Worm (Caenorhabditis elegans) whole organism, L1 larva: ENCODE results near the gene nlg-1.

Experiments used
- C16A3.4 ChIP-seq: fragments of 150-350 bp; optimal IDR thresholded peaks from 2 replicates; lab custom pipeline; 2014; ENCODE audit warnings: missing biosample characterization, missing genetic modification characterization
- Y116A8C.19 ChIP-seq: sonication (generic microtip); optimal IDR thresholded peaks from 2 replicates; lab custom pipeline; 2016; ENCODE audit warnings: missing compliant biosample characterization, missing genetic modification characterization, borderline replicate concordance
- ama-1 ChIP-seq: fragments of 150-350 bp; optimal IDR thresholded peaks from 2 replicates; lab custom pipeline; 2014
- blmp-1 ChIP-seq: fragments of 150-350 bp; optimal IDR thresholded peaks from 2 replicates; lab custom pipeline; 2014; ENCODE audit warnings: missing biosample characterization, missing genetic modification characterization
- ceh-82 ChIP-seq, 3 experiments: fragments of 150-350 bp in 1 of 3; sonication (generic microtip) in 2 of 3; optimal IDR thresholded peaks; 2 replicates each; lab custom pipeline; 2014 to 2017; ENCODE audit warnings: missing biosample characterization in 3 of 3, missing genetic modification characterization in 3 of 3
- ceh-88 ChIP-seq: fragments of 200-800 bp; sonication (Bioruptor generic); IDR thresholded peaks from 2 replicates; pipeline ENCODE4 v1.3.6; 2022; ENCODE audit warnings: missing genetic modification characterization, missing compliant biosample characterization
- ceh-90 ChIP-seq: sonication (generic microtip); optimal IDR thresholded peaks from 2 replicates; lab custom pipeline; 2016; ENCODE audit warnings: missing genetic modification characterization, missing compliant biosample characterization
- dsc-1 ChIP-seq: sonication (generic microtip); optimal IDR thresholded peaks from 2 replicates; lab custom pipeline; 2016; ENCODE audit warnings: mild to moderate bottlenecking, missing genetic modification characterization, missing compliant biosample characterization
- efl-1 ChIP-seq, 4 experiments: fragments of 150-350 bp; optimal IDR thresholded peaks in 3 of 4; peaks in 1 of 4; 1 replicate in 1 of 4; 2 replicates in 3 of 4; lab custom pipeline; 2014; ENCODE audit warnings: missing biosample characterization in 2 of 4, missing genetic modification characterization in 2 of 4, missing genetic modification reagents in 2 of 4
- egl-27 ChIP-seq, 2 experiments: fragments of 150-350 bp in 1 of 2; sonication (generic microtip); optimal IDR thresholded peaks; 3 replicates each; lab custom pipeline; 2017 to 2018; ENCODE audit warnings: missing biosample characterization in 2 of 2, missing genetic modification characterization in 2 of 2, missing genetic modification reagents in 2 of 2
- elt-2 ChIP-seq: sonication (generic microtip); optimal IDR thresholded peaks from 2 replicates; lab custom pipeline; 2016; ENCODE audit warnings: missing genetic modification characterization, mild to moderate bottlenecking, inconsistent platforms, missing compliant biosample characterization, missing genetic modification reagents
- fkh-10 ChIP-seq: sonication (generic microtip); optimal IDR thresholded peaks from 2 replicates; lab custom pipeline; 2017; ENCODE audit warnings: missing biosample characterization, missing genetic modification reagents, missing genetic modification characterization
- fkh-4 ChIP-seq: sonication (generic microtip); optimal IDR thresholded peaks from 2 replicates; lab custom pipeline; 2016; ENCODE audit warnings: missing compliant biosample characterization, missing genetic modification characterization, borderline replicate concordance
- fkh-8 ChIP-seq: sonication (generic microtip); optimal IDR thresholded peaks from 2 replicates; lab custom pipeline; 2016; ENCODE audit warnings: mild to moderate bottlenecking, missing genetic modification characterization, missing compliant biosample characterization
- fos-1 ChIP-seq: fragments of 150-350 bp; optimal IDR thresholded peaks from 2 replicates; lab custom pipeline; 2014; ENCODE audit warnings: missing biosample characterization, missing genetic modification characterization
- hlh-17 ChIP-seq: fragments of 200-800 bp; sonication (Bioruptor generic); optimal IDR thresholded peaks from 2 replicates; lab custom pipeline; 2018; ENCODE audit warnings: missing genetic modification characterization, mild to moderate bottlenecking, missing compliant biosample characterization, moderate library complexity, borderline replicate concordance
- hlh-4 ChIP-seq: sonication (generic microtip); optimal IDR thresholded peaks from 2 replicates; lab custom pipeline; 2016; ENCODE audit warnings: mild to moderate bottlenecking, missing genetic modification characterization, missing compliant biosample characterization
- hpl-2 ChIP-seq: fragments of 150-350 bp; optimal IDR thresholded peaks from 2 replicates; lab custom pipeline; 2014; ENCODE audit warnings: missing biosample characterization, missing genetic modification reagents, missing genetic modification characterization
- jun-1 ChIP-seq: fragments of 150-350 bp; optimal IDR thresholded peaks from 2 replicates; lab custom pipeline; 2014; ENCODE audit warnings: missing biosample characterization, missing genetic modification reagents, missing genetic modification characterization
- lin-15B ChIP-seq: fragments of 150-350 bp; sonication (generic microtip); optimal IDR thresholded peaks from 3 replicates; lab custom pipeline; 2014; ENCODE audit warnings: missing biosample characterization, missing genetic modification characterization
- lir-3 ChIP-seq: sonication (generic microtip); optimal IDR thresholded peaks from 2 replicates; lab custom pipeline; 2016; ENCODE audit warnings: mild to moderate bottlenecking, missing genetic modification characterization, moderate library complexity, missing compliant biosample characterization; ENCODE audit not compliant: poor library complexity
- lsy-2 ChIP-seq, 2 experiments: fragments of 150-350 bp; optimal IDR thresholded peaks; 2 replicates each; lab custom pipeline; 2014; ENCODE audit warnings: missing biosample characterization in 2 of 2, missing genetic modification characterization in 2 of 2
- mab-9 ChIP-seq: fragments of 200-800 bp; sonication (Bioruptor generic); IDR thresholded peaks from 2 replicates; pipeline ENCODE4 v1.3.6; 2022; ENCODE audit warnings: missing genetic modification reagents, missing genetic modification characterization, missing compliant biosample characterization
- mdl-1 ChIP-seq, 2 experiments: fragments of 150-350 bp; optimal IDR thresholded peaks; 2 replicates each; lab custom pipeline; 2014 to 2017; ENCODE audit warnings: missing biosample characterization in 2 of 2, missing genetic modification characterization in 2 of 2, inconsistent platforms in 1 of 2
- nhr-11 ChIP-seq: fragments of 150-350 bp; optimal IDR thresholded peaks from 2 replicates; lab custom pipeline; 2014; ENCODE audit warnings: missing biosample characterization, missing genetic modification characterization
- nhr-12 ChIP-seq: sonication (generic microtip); optimal IDR thresholded peaks from 2 replicates; lab custom pipeline; 2017; ENCODE audit warnings: missing biosample characterization, missing genetic modification characterization
- nhr-19 ChIP-seq: fragments of 200-800 bp; sonication (Bioruptor generic); conservative IDR thresholded peaks from 2 replicates; pipeline ENCODE4 v1.3.6; 2022; ENCODE audit warnings: missing genetic modification characterization, missing compliant biosample characterization
- nhr-28 ChIP-seq: fragments of 150-350 bp; optimal IDR thresholded peaks from 2 replicates; lab custom pipeline; 2014; ENCODE audit warnings: missing biosample characterization, missing genetic modification characterization
- nhr-47 ChIP-seq: sonication (generic microtip); optimal IDR thresholded peaks from 2 replicates; lab custom pipeline; 2016; ENCODE audit warnings: mild to moderate bottlenecking, missing genetic modification characterization, moderate library complexity, missing compliant biosample characterization
- nhr-77 ChIP-seq: fragments of 150-350 bp; optimal IDR thresholded peaks from 2 replicates; lab custom pipeline; 2014; ENCODE audit warnings: missing biosample characterization, missing genetic modification characterization
- nhr-84 ChIP-seq: sonication (generic microtip); optimal IDR thresholded peaks from 2 replicates; lab custom pipeline; 2017; ENCODE audit warnings: missing biosample characterization, missing genetic modification characterization
- nhr-90 ChIP-seq: sonication (generic microtip); optimal IDR thresholded peaks from 2 replicates; lab custom pipeline; 2016; ENCODE audit warnings: mild to moderate bottlenecking, missing genetic modification characterization, missing compliant biosample characterization; ENCODE audit not compliant: poor library complexity
- pax-3 ChIP-seq: fragments of 200-800 bp; sonication (Bioruptor generic); optimal IDR thresholded peaks from 2 replicates; lab custom pipeline; 2018; ENCODE audit warnings: mild to moderate bottlenecking, missing genetic modification characterization, moderate library complexity, missing compliant biosample characterization
- rnt-1 ChIP-seq: sonication (generic microtip); optimal IDR thresholded peaks from 2 replicates; lab custom pipeline; 2016; ENCODE audit warnings: mild to moderate bottlenecking, missing genetic modification characterization, moderate library complexity, missing compliant biosample characterization
- snpc-4 ChIP-seq: fragments of 150-350 bp; optimal IDR thresholded peaks from 2 replicates; lab custom pipeline; 2014; ENCODE audit warnings: missing biosample characterization, missing genetic modification characterization
- snu-23 ChIP-seq: sonication (generic microtip); optimal IDR thresholded peaks from 2 replicates; lab custom pipeline; 2016; ENCODE audit warnings: missing genetic modification characterization, missing compliant biosample characterization
- sup-37 ChIP-seq: fragments of 200-800 bp; sonication (Bioruptor generic); optimal IDR thresholded peaks from 2 replicates; lab custom pipeline; 2018; ENCODE audit warnings: mild to moderate bottlenecking, missing genetic modification characterization, missing compliant biosample characterization
- tlp-1 ChIP-seq: fragments of 150-350 bp; optimal IDR thresholded peaks from 2 replicates; lab custom pipeline; 2014; ENCODE audit warnings: missing biosample characterization, missing genetic modification characterization
- unc-30 ChIP-seq: sonication (generic microtip); optimal IDR thresholded peaks from 2 replicates; lab custom pipeline; 2017; ENCODE audit warnings: missing biosample characterization, missing genetic modification characterization
- unc-62 ChIP-seq: fragments of 150-350 bp; optimal IDR thresholded peaks from 2 replicates; lab custom pipeline; 2014; ENCODE audit warnings: missing biosample characterization, missing genetic modification reagents, missing genetic modification characterization
- unc-86 ChIP-seq: sonication (generic microtip); optimal IDR thresholded peaks from 2 replicates; lab custom pipeline; 2016; ENCODE audit warnings: missing genetic modification characterization, missing compliant biosample characterization
- vab-15 ChIP-seq: sonication (generic microtip); optimal IDR thresholded peaks from 2 replicates; lab custom pipeline; 2017; ENCODE audit warnings: missing genotype, mild to moderate bottlenecking, missing genetic modification characterization, missing compliant biosample characterization
- zag-1 ChIP-seq: fragments of 150-350 bp; optimal IDR thresholded peaks from 2 replicates; lab custom pipeline; 2014; ENCODE audit warnings: missing biosample characterization, missing genetic modification characterization
- zip-4 ChIP-seq: fragments of 200-800 bp; sonication (Bioruptor generic); optimal IDR thresholded peaks from 2 replicates; lab custom pipeline; 2018; ENCODE audit warnings: mild to moderate bottlenecking, missing genetic modification characterization, moderate library complexity, missing compliant biosample characterization
- ztf-4 ChIP-seq: fragments of 150-350 bp; optimal IDR thresholded peaks from 2 replicates; lab custom pipeline; 2014; ENCODE audit warnings: missing biosample characterization, missing genetic modification characterization

Gene nlg-1

DNA sequence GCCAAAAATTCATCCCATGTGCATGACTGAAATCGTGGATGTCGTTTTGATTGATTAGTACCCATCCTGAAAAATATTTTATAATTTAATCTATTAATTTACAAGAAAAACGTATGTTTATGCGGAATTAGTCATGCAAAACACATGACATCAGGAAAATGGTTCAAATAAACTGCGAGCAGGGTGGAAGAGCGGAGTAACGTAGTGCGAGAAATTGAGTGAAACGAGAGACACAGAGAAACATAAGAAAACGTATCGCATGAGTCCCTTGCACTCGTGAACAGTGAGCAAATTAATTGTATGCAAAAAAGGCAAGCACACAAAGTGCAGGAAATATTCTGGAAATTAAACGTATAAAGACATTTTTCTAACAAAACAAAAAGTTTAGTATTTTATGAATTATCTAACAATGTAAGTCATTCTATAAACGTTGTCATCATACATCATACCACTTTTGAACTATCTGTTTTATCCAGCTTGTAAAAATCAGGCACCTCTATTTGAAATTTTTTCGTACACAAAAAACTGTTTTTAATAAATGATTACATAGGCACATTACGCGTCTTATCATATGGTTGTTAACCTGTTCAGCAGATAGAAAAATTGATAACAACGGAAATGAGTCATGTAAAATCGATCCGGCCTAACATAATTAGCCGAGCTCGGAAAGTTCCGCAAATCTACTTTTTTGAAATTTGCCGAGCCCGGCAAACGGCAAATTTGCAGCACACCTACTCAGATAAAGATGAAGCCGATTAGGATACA lies 34.8 kb downstream of the nlg-1 start, which contains the start of gene F54B11.5 (continued):
- TF ChIP-seq jun-1 (tag; lab: Kevin White, UChicago), result peak; percentile 1
- no peak for TF ChIP-seq nhr-77 (tag; lab: Kevin White, UChicago)
- TF ChIP-seq efl-1 (optimal IDR thresholded peaks at IDR 0.05; lab: Kevin White, UChicago), result peak; percentile 36 to 50
- TF ChIP-seq efl-1 (GFP tag; optimal IDR thresholded peaks at IDR 0.05 in 1 of 2; lab: Kevin White, UChicago), result peak in 1 of 2 experiments; percentile 34
- no peak for TF ChIP-seq tlp-1 (tag; lab: Kevin White, UChicago)
- TF ChIP-seq sup-37, result no peak
- TF ChIP-seq nhr-47 (tag; lab: Kevin White, UChicago), result peak; percentile 61
- TF ChIP-seq ztf-4 (tag; lab: Kevin White, UChicago), result no peak
- TF ChIP-seq blmp-1 (tag; lab: Kevin White, UChicago), result peak; percentile 42
- TF ChIP-seq egl-27 (tag; optimal IDR thresholded peaks at IDR 0.05; lab: Kevin White, UChicago), result no peak
- TF ChIP-seq ceh-88, result no peak
- no peak for TF ChIP-seq unc-30 (tag; lab: Kevin White, UChicago)
- TF ChIP-seq mdl-1 (tag; optimal IDR thresholded peaks at IDR 0.05; lab: Kevin White, UChicago), result peak in 1 of 2 experiments; percentile 76
- TF ChIP-seq fos-1 (tag; lab: Kevin White, UChicago), result peak; percentile 18
- TF ChIP-seq unc-62 (GFP tag; lab: Kevin White, UChicago), result no peak
- peak; percentile 3 for TF ChIP-seq lin-15B
- peak; percentile 5 for TF ChIP-seq snpc-4 (tag; lab: Kevin White, UChicago)
- TF ChIP-seq nhr-84 (tag; lab: Kevin White, UChicago), result no peak
- no peak for TF ChIP-seq ceh-90
- TF ChIP-seq vab-15 (tag; lab: Kevin White, UChicago), result no peak
- TF ChIP-seq ama-1, result no peak
- TF ChIP-seq nhr-19, result 0 out of 2 replicates have a peak, but pooled peaks have one; percentile 24
- peak in 2 of 3 experiments; percentile 17 to 52 for TF ChIP-seq ceh-82 (tag; optimal IDR thresholded peaks at IDR 0.05; lab: Kevin White, UChicago)
- TF ChIP-seq hlh-4, result no peak
- TF ChIP-seq lir-3 (tag; lab: Kevin White, UChicago), result no peak
- TF ChIP-seq nhr-11 (tag; lab: Kevin White, UChicago), result no peak
- no peak for TF ChIP-seq zag-1
- TF ChIP-seq fkh-4 (tag; lab: Kevin White, UChicago), result no peak
- peak; percentile 75 for TF ChIP-seq fkh-8 (tag; lab: Kevin White, UChicago)
- TF ChIP-seq fkh-10 (GFP tag; lab: Kevin White, UChicago), result no peak
- peak; percentile 70 for TF ChIP-seq snu-23
- TF ChIP-seq rnt-1 (tag; lab: Kevin White, UChicago), result peak; percentile 43
- no peak for TF ChIP-seq Y116A8C.19 (tag; lab: Kevin White, UChicago)
- peak; percentile 63 for TF ChIP-seq dsc-1
- TF ChIP-seq C16A3.4 (tag; lab: Kevin White, UChicago), result peak; percentile 50
- TF ChIP-seq nhr-12, result no peak
- peak; percentile 11 for TF ChIP-seq unc-86 (tag; lab: Kevin White, UChicago)
- no peak for TF ChIP-seq nhr-90 (tag; lab: Kevin White, UChicago)
- no peak for TF ChIP-seq pax-3 (tag; lab: Kevin White, UChicago)
- no peak for TF ChIP-seq nhr-28 (tag; lab: Kevin White, UChicago)
- TF ChIP-seq mab-9, result no peak
- peak; percentile 30 for TF ChIP-seq elt-2
- TF ChIP-seq zip-4 (GFP tag; lab: Kevin White, UChicago), result no peak

DNA sequence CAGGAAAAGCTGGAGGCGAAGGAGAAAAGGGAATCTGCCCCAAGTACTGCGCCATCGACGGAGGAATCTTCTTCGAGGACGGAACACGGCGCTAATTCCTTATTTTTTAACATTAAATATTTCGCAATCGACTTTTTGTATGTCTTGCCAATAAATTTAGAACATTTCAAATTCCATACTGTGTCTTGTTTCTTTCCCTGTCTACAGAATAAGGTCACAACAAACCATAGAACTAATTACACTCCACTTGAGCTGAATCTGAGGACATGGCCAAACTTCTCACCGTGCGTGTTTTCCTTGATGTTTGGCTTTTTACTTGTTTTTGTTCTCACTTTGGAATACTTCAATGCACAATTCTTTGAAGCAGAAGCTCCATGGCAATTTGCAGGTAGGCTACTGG lies 38.6 kb downstream of the nlg-1 start, which contains the start of gene F54B11.4:
F54B11.4 (plus strand) TSS at position 301 of the 400 bp plus-strand sequence.
- no peak for TF ChIP-seq hlh-17 (GFP tag; lab: Kevin White, UChicago)
- no peak for TF ChIP-seq hpl-2
- TF ChIP-seq lsy-2 (tag; optimal IDR thresholded peaks at IDR 0.05; lab: Kevin White, UChicago), result no peak
- TF ChIP-seq unc-86 (tag; lab: Kevin White, UChicago), result no peak
- no peak for TF ChIP-seq nhr-12
- no peak for TF ChIP-seq nhr-77 (tag; lab: Kevin White, UChicago)
- TF ChIP-seq, all 84 proteins: peak for 0
